Fruit fly (Drosophila melanogaster): Measurements from ENCODE around the gene brwl.

brwl gene

dm6 chr2L:9613922-9614321 is 45.2 kb downstream of the brwl start (continued):
- TF ChIP-seq fd3F (GFP tag; optimal IDR thresholded peaks at IDR 0.05) (no peak), CG1233 (GFP tag; optimal IDR thresholded peaks at IDR 0.05) (peak; percentile 41), trem (tag; optimal IDR thresholded peaks at IDR 0.05) (peak; percentile 41), hth (optimal IDR thresholded peaks at IDR 0.05) (no peak), CG4424 (GFP tag; optimal IDR thresholded peaks at IDR 0.05) (no peak), Ravus (GFP tag; IDR thresholded peaks at IDR 0.05) (no peak), CG9437 (GFP tag; optimal IDR thresholded peaks at IDR 0.05) (no peak), trh (GFP tag; optimal IDR thresholded peaks at IDR 0.05) (no peak), hkb (optimal IDR thresholded peaks at IDR 0.05) (no peak), hkb (GFP tag; IDR thresholded peaks at IDR 0.05) (no peak; the same call in 1 of the 2 replicates), pb (GFP tag; optimal IDR thresholded peaks at IDR 0.05) (no peak), HmgZ (tag; optimal IDR thresholded peaks at IDR 0.05) (peak; percentile 29), usp (GFP tag; optimal IDR thresholded peaks at IDR 0.05) (no peak), CG15269 (tag; optimal IDR thresholded peaks at IDR 0.05) (peak; percentile 30), CG18764 (GFP tag; optimal IDR thresholded peaks at IDR 0.05) (no peak), prd (optimal IDR thresholded peaks at IDR 0.05) (no peak), prd (GFP tag; IDR thresholded peaks at IDR 0.05) (no peak), tup (GFP tag; optimal IDR thresholded peaks at IDR 0.05) (no peak), CG7745 (tag; optimal IDR thresholded peaks at IDR 0.05) (no peak), HLH54F (GFP tag; optimal IDR thresholded peaks at IDR 0.05) (no peak), gem (tag; optimal IDR thresholded peaks at IDR 0.05) (peak; percentile 65), esg (GFP tag; conservative IDR thresholded peaks at IDR 0.05) (no peak), CG7556 (GFP tag; optimal IDR thresholded peaks at IDR 0.05) (peak; percentile 12), pita (GFP tag; optimal IDR thresholded peaks at IDR 0.05) (no peak), crol (GFP tag; IDR thresholded peaks at IDR 0.05) (peak; percentile 44), CG15601 (tag; optimal IDR thresholded peaks at IDR 0.05) (peak; percentile 17), insv (GFP tag; optimal IDR thresholded peaks at IDR 0.05) (no peak), CG3838 (GFP tag; optimal IDR thresholded peaks at IDR 0.05) (no peak), Dip2 (GFP tag; IDR thresholded peaks at IDR 0.05) (no peak), Sox100B (GFP tag; optimal IDR thresholded peaks at IDR 0.05) (no peak), Sry-β (GFP tag; optimal IDR thresholded peaks at IDR 0.05) (peak; percentile 13), exex (tag; optimal IDR thresholded peaks at IDR 0.05) (no peak), vnd (GFP tag; IDR thresholded peaks at IDR 0.05; ENCODE audit: partially characterized antibody) (no peak), ash1 (GFP tag; optimal IDR thresholded peaks at IDR 0.05) (no peak), CG31365 (tag; optimal IDR thresholded peaks at IDR 0.05) (no peak), croc (GFP tag; conservative IDR thresholded peaks at IDR 0.05) (no peak), Atf6 (GFP tag; IDR thresholded peaks at IDR 0.05) (0 out of 2 replicates have a peak, but pooled peaks have one; percentile 22), Hr3 (GFP tag; optimal IDR thresholded peaks at IDR 0.05) (no peak), Hr39 (optimal IDR thresholded peaks at IDR 0.05) (no peak), inv (GFP tag; IDR thresholded peaks at IDR 0.05; ENCODE audit: partially characterized antibody) (no peak), Ssrp (tag; optimal IDR thresholded peaks at IDR 0.05) (peak; percentile 41), CG9609 (GFP tag; optimal IDR thresholded peaks at IDR 0.05) (no peak), CG13287 (GFP tag; IDR thresholded peaks at IDR 0.05; ENCODE audit: partially characterized antibody) (no peak), NK7.1 (GFP tag; optimal IDR thresholded peaks at IDR 0.05) (no peak), crp (GFP tag; optimal IDR thresholded peaks at IDR 0.05) (no peak), Hr51 (GFP tag; optimal IDR thresholded peaks at IDR 0.05) (no peak), MBD-R2 (GFP tag; IDR thresholded peaks at IDR 0.05) (no peak; the same call in 1 of the 2 replicates), jing (GFP tag; optimal IDR thresholded peaks at IDR 0.05) (no peak), GATAe (GFP tag; conservative IDR thresholded peaks at IDR 0.05) (no peak; the same call in 1 of the 2 replicates), CG4404 (GFP tag; IDR thresholded peaks at IDR 0.05) (no peak), Dip3 (GFP tag; optimal IDR thresholded peaks at IDR 0.05) (no peak), Xrp1 (GFP tag; IDR thresholded peaks at IDR 0.05) (peak; percentile 47)
